Worm (Caenorhabditis elegans) whole organism, L2 larva: ENCODE results near the gene npp-19.

Experiments
- ama-1 ChIP-seq: fragments of 150-350 bp; optimal IDR thresholded peaks from 2 replicates; lab custom pipeline; 2018; ENCODE audit warnings: inconsistent platforms
- dmd-4 ChIP-seq: sonication (generic microtip); optimal IDR thresholded peaks from 2 replicates; lab custom pipeline; 2017; ENCODE audit warnings: missing biosample characterization, missing genetic modification characterization
- egl-27 ChIP-seq: sonication (generic microtip); optimal IDR thresholded peaks from 3 replicates; lab custom pipeline; 2017; ENCODE audit warnings: missing biosample characterization, missing genetic modification reagents, missing genetic modification characterization
- fos-1 ChIP-seq: fragments of 150-350 bp; optimal IDR thresholded peaks from 2 replicates; lab custom pipeline; 2014; ENCODE audit warnings: missing biosample characterization, missing genetic modification characterization
- lin-13 ChIP-seq: fragments of 150-350 bp; optimal IDR thresholded peaks from 2 replicates; lab custom pipeline; 2014; ENCODE audit warnings: missing biosample characterization, missing genetic modification reagents, missing genetic modification characterization
- mdl-1 ChIP-seq, 2 experiments: fragments of 150-350 bp in 1 of 2; sonication (generic microtip) in 1 of 2; optimal IDR thresholded peaks; 2 replicates each; lab custom pipeline; 2017; ENCODE audit warnings: missing biosample characterization in 2 of 2, missing genetic modification characterization in 2 of 2
- nhr-11 ChIP-seq: fragments of 150-350 bp; optimal IDR thresholded peaks from 2 replicates; lab custom pipeline; 2014; ENCODE audit warnings: missing biosample characterization, missing genetic modification characterization
- nhr-237 ChIP-seq: fragments of 150-350 bp; optimal IDR thresholded peaks from 2 replicates; lab custom pipeline; 2014; ENCODE audit warnings: missing biosample characterization, missing genetic modification characterization
- nhr-25 ChIP-seq: fragments of 150-350 bp; sonication (generic microtip); optimal IDR thresholded peaks from 3 replicates; lab custom pipeline; 2014; ENCODE audit warnings: missing biosample characterization, missing genetic modification characterization
- skn-1 ChIP-seq: sonication (generic microtip); optimal IDR thresholded peaks from 2 replicates; lab custom pipeline; 2017; ENCODE audit warnings: missing biosample characterization, missing genetic modification characterization
- unc-62 ChIP-seq: fragments of 150-350 bp; optimal IDR thresholded peaks from 2 replicates; lab custom pipeline; 2014; ENCODE audit warnings: missing biosample characterization, missing genetic modification reagents, missing genetic modification characterization
- ztf-11 ChIP-seq: sonication (generic microtip); optimal IDR thresholded peaks from 2 replicates; lab custom pipeline; 2017; ENCODE audit warnings: missing biosample characterization, missing genetic modification characterization
- ztf-4 ChIP-seq: fragments of 150-350 bp; optimal IDR thresholded peaks from 2 replicates; lab custom pipeline; 2014; ENCODE audit warnings: missing biosample characterization, missing genetic modification characterization

ce11 chrII:10805437-10805836, 7.2 kb upstream of the npp-19 start, which contains the start of gene ceh-62:
- TF ChIP-seq ama-1 (no peak), egl-27 (tag; lab: Kevin White, UChicago) (no peak), mdl-1 (tag; optimal IDR thresholded peaks at IDR 0.05; lab: Kevin White, UChicago) (no peak), ztf-11 (tag; lab: Kevin White, UChicago) (no peak), ztf-4 (tag; lab: Kevin White, UChicago) (no peak), nhr-25 (tag; lab: Kevin White, UChicago) (no peak), dmd-4 (no peak), nhr-237 (no peak), lin-13 (GFP tag; lab: Kevin White, UChicago) (no peak), fos-1 (tag; lab: Kevin White, UChicago) (no peak), unc-62 (GFP tag; lab: Kevin White, UChicago) (no peak), nhr-11 (tag; lab: Kevin White, UChicago) (no peak), skn-1 (tag; lab: Kevin White, UChicago) (no peak)
